Fruit fly (Drosophila melanogaster) whole organism, wandering third instar larva: ENCODE results near the gene Rbcn-3A.

Experiments
- Hnf4 ChIP-seq: fragments of 200-800 bp; sonication (Bioruptor generic); optimal IDR thresholded peaks from 2 replicates; lab custom pipeline; 2016; ENCODE audit warnings: missing biosample characterization, mild to moderate bottlenecking, missing genetic modification characterization
- pan ChIP-seq: fragments of >200 bp; optimal IDR thresholded peaks from 2 replicates; lab custom pipeline; 2017
- psq ChIP-seq: fragments of 200-800 bp; sonication (Bioruptor generic); optimal IDR thresholded peaks from 3 replicates; lab custom pipeline; 2017; ENCODE audit warnings: missing biosample characterization, mild to moderate bottlenecking, missing genetic modification characterization, moderate library complexity
- usp ChIP-seq: fragments of >200 bp; optimal IDR thresholded peaks from 2 replicates; lab custom pipeline; 2017; ENCODE audit warnings: missing biosample characterization, missing genetic modification characterization
- woc ChIP-seq: sonication (Bioruptor generic); optimal IDR thresholded peaks from 2 replicates; lab custom pipeline; 2016; ENCODE audit warnings: missing biosample characterization, mild to moderate bottlenecking, missing genetic modification characterization

dm6 chrX:6264456-6264855 lies 9.2 kb upstream of the Rbcn-3A start:
- TF ChIP-seq usp (no peak), Hnf4 (GFP tag; lab: Kevin White, UChicago) (no peak), woc (no peak), psq (GFP tag; lab: Kevin White, UChicago) (no peak), pan (lab: Kevin White, UChicago) (no peak)
